Fruit fly (Drosophila melanogaster) whole organism, prepupa: ENCODE data around the gene CG18661.
A peak's percentile ranks its signal among the peaks of the same experiment; 100 is the strongest.

Experiments
- Blimp-1 ChIP-seq: fragments of 200-800 bp; sonication (Bioruptor generic); optimal IDR thresholded peaks from 3 replicates; lab custom pipeline; 2017; ENCODE audit warnings: missing biosample characterization, missing genetic modification characterization, mild to moderate bottlenecking, moderate library complexity, missing genetic modification reagents
- CG10631 ChIP-seq: fragments of 200-800 bp; sonication (Bioruptor generic); optimal IDR thresholded peaks from 2 replicates; lab custom pipeline; 2016; ENCODE audit warnings: missing biosample characterization, missing genetic modification characterization
- CG10669 ChIP-seq: fragments of 200-800 bp; sonication (Bioruptor generic); optimal IDR thresholded peaks from 3 replicates; lab custom pipeline; 2018; ENCODE audit warnings: missing biosample characterization, mild to moderate bottlenecking, missing genetic modification characterization, moderate library complexity
- CG11294 ChIP-seq: fragments of 200-800 bp; sonication (Bioruptor generic); IDR thresholded peaks from 2 replicates; pipeline ENCODE4 v1.3.6; 2022; ENCODE audit warnings: missing biosample characterization, missing genetic modification characterization
- CG11902 ChIP-seq: fragments of 200-800 bp; sonication (Bioruptor generic); optimal IDR thresholded peaks from 3 replicates; lab custom pipeline; 2016; ENCODE audit warnings: missing biosample characterization, missing genetic modification characterization
- CG15336 ChIP-seq: fragments of 200-800 bp; sonication (Bioruptor generic); IDR thresholded peaks from 2 replicates; pipeline ENCODE4 v1.3.6; 2022; ENCODE audit warnings: missing biosample characterization, missing genetic modification characterization
- CG16779 ChIP-seq: fragments of 200-800 bp; sonication (Bioruptor generic); optimal IDR thresholded peaks from 3 replicates; lab custom pipeline; 2017; ENCODE audit warnings: missing biosample characterization, mild to moderate bottlenecking, missing genetic modification characterization
- CG3032 ChIP-seq: fragments of 200-800 bp; optimal IDR thresholded peaks from 2 replicates; lab custom pipeline; 2019; ENCODE audit warnings: missing biosample characterization, mild to moderate bottlenecking, missing genetic modification characterization, moderate library complexity
- CG31627 ChIP-seq: fragments of 200-800 bp; sonication (Bioruptor generic); optimal IDR thresholded peaks from 3 replicates; lab custom pipeline; 2016; ENCODE audit warnings: missing biosample characterization, missing genetic modification characterization
- CG32006 ChIP-seq: fragments of 200-800 bp; sonication (Bioruptor generic); optimal IDR thresholded peaks from 3 replicates; lab custom pipeline; 2017; ENCODE audit warnings: missing biosample characterization, mild to moderate bottlenecking, missing genetic modification characterization
- CG34406 ChIP-seq: fragments of 200-800 bp; sonication (Bioruptor generic); optimal IDR thresholded peaks from 3 replicates; lab custom pipeline; 2016; ENCODE audit warnings: missing biosample characterization, missing genetic modification characterization
- CG4318 ChIP-seq: fragments of 200-800 bp; sonication (Bioruptor generic); optimal IDR thresholded peaks from 3 replicates; lab custom pipeline; 2017; ENCODE audit warnings: missing biosample characterization, mild to moderate bottlenecking, missing genetic modification characterization
- CG6163 ChIP-seq: fragments of 200-800 bp; sonication (Bioruptor generic); IDR thresholded peaks from 3 replicates; pipeline ENCODE4 v1.3.6; 2022; ENCODE audit warnings: missing biosample characterization, missing genetic modification characterization
- CG6276 ChIP-seq: fragments of 200-800 bp; sonication (Bioruptor generic); optimal IDR thresholded peaks from 2 replicates; lab custom pipeline; 2017; ENCODE audit warnings: missing biosample characterization, mild to moderate bottlenecking, missing genetic modification characterization
- CG6792 ChIP-seq: fragments of 200-800 bp; sonication (Bioruptor generic); optimal IDR thresholded peaks from 3 replicates; lab custom pipeline; 2016; ENCODE audit warnings: missing biosample characterization, missing genetic modification characterization
- CG6808 ChIP-seq: fragments of 200-800 bp; sonication (Bioruptor generic); optimal IDR thresholded peaks from 3 replicates; lab custom pipeline; 2017; ENCODE audit warnings: missing biosample characterization, missing genetic modification characterization, mild to moderate bottlenecking, moderate library complexity, missing genetic modification reagents
- CG6854 ChIP-seq: fragments of 200-800 bp; sonication (Bioruptor generic); optimal IDR thresholded peaks from 2 replicates; lab custom pipeline; 2017; ENCODE audit warnings: missing biosample characterization, mild to moderate bottlenecking, missing genetic modification characterization
- CG8319 ChIP-seq: fragments of 200-800 bp; sonication (Bioruptor generic); optimal IDR thresholded peaks from 3 replicates; lab custom pipeline; 2016; ENCODE audit warnings: missing biosample characterization, missing genetic modification characterization
- Eip75B ChIP-seq: fragments of 200-800 bp; sonication (Bioruptor generic); optimal IDR thresholded peaks from 3 replicates; lab custom pipeline; 2016; ENCODE audit warnings: missing biosample characterization, missing genetic modification characterization
- Eip78C ChIP-seq: fragments of 200-800 bp; sonication (Bioruptor generic); peaks from one replicate; lab custom pipeline; 2016; ENCODE audit warnings: missing biosample characterization, missing genetic modification characterization
- Eip93F ChIP-seq: fragments of 200-800 bp; sonication (Bioruptor generic); optimal IDR thresholded peaks from 2 replicates; lab custom pipeline; 2016; ENCODE audit warnings: missing biosample characterization, mild to moderate bottlenecking, missing genetic modification characterization
- Ets21C ChIP-seq: fragments of 200-800 bp; sonication (Bioruptor generic); optimal IDR thresholded peaks from 3 replicates; lab custom pipeline; 2016; ENCODE audit warnings: missing biosample characterization, missing genetic modification characterization
- Ets96B ChIP-seq: fragments of 200-800 bp; optimal IDR thresholded peaks from 2 replicates; lab custom pipeline; 2019; ENCODE audit warnings: missing biosample characterization, mild to moderate bottlenecking, missing genetic modification characterization, moderate library complexity
- Gug ChIP-seq: fragments of 200-800 bp; sonication (Bioruptor generic); IDR thresholded peaks from 2 replicates; pipeline ENCODE4 v1.3.6; 2022; ENCODE audit warnings: missing biosample characterization, missing genetic modification characterization
- Hr38 ChIP-seq: sonication (Bioruptor generic); optimal IDR thresholded peaks from 2 replicates; lab custom pipeline; 2016; ENCODE audit warnings: missing biosample characterization, missing genetic modification characterization
- Lpt ChIP-seq: fragments of 200-800 bp; sonication (Bioruptor generic); optimal IDR thresholded peaks from 3 replicates; lab custom pipeline; 2016; ENCODE audit warnings: missing biosample characterization, missing genetic modification characterization
- Met ChIP-seq: fragments of 200-800 bp; sonication (Bioruptor generic); optimal IDR thresholded peaks from 3 replicates; lab custom pipeline; 2016; ENCODE audit warnings: missing biosample characterization, missing genetic modification characterization
- OdsH ChIP-seq: fragments of 200-800 bp; sonication (Bioruptor generic); optimal IDR thresholded peaks from 3 replicates; lab custom pipeline; 2016; ENCODE audit warnings: missing biosample characterization, missing genetic modification characterization
- Smox ChIP-seq: fragments of 200-800 bp; sonication (Bioruptor generic); optimal IDR thresholded peaks from 3 replicates; lab custom pipeline; 2016; ENCODE audit warnings: missing biosample characterization, missing genetic modification characterization
- Sox102F ChIP-seq: fragments of 200-800 bp; sonication (Bioruptor generic); optimal IDR thresholded peaks from 2 replicates; lab custom pipeline; 2016; ENCODE audit warnings: missing biosample characterization, mild to moderate bottlenecking, missing genetic modification characterization
- Sox14 ChIP-seq: fragments of 200-800 bp; sonication (Bioruptor generic); optimal IDR thresholded peaks from 3 replicates; lab custom pipeline; 2016; ENCODE audit warnings: missing biosample characterization, missing genetic modification characterization
- acj6 ChIP-seq: fragments of 200-800 bp; sonication (Bioruptor generic); optimal IDR thresholded peaks from 3 replicates; lab custom pipeline; 2016; ENCODE audit warnings: missing biosample characterization, missing genetic modification characterization
- cyc ChIP-seq: fragments of 200-800 bp; sonication (Bioruptor generic); optimal IDR thresholded peaks from 3 replicates; lab custom pipeline; 2016; ENCODE audit warnings: missing biosample characterization, missing genetic modification characterization
- dac ChIP-seq: fragments of 200-800 bp; sonication (Bioruptor generic); optimal IDR thresholded peaks from 2 replicates; lab custom pipeline; 2017; ENCODE audit warnings: missing biosample characterization, mild to moderate bottlenecking, missing genetic modification characterization
- eg ChIP-seq: fragments of 200-800 bp; sonication (Bioruptor generic); IDR thresholded peaks from 3 replicates; pipeline ENCODE4 v1.3.6; 2022; ENCODE audit warnings: missing biosample characterization, missing genetic modification characterization
- esn ChIP-seq: fragments of 200-800 bp; sonication (Bioruptor generic); optimal IDR thresholded peaks from 2 replicates; lab custom pipeline; 2016; ENCODE audit warnings: missing biosample characterization, mild to moderate bottlenecking, missing genetic modification characterization, moderate library complexity
- fd59A ChIP-seq: fragments of 200-800 bp; sonication (Bioruptor generic); optimal IDR thresholded peaks from 2 replicates; lab custom pipeline; 2017; ENCODE audit warnings: missing biosample characterization, mild to moderate bottlenecking, missing genetic modification characterization, missing genetic modification reagents
- fd85E ChIP-seq: fragments of 200-800 bp; sonication (Bioruptor generic); optimal IDR thresholded peaks from 3 replicates; lab custom pipeline; 2016; ENCODE audit warnings: missing biosample characterization, missing genetic modification characterization
- lz ChIP-seq: fragments of 200-800 bp; sonication (Bioruptor generic); optimal IDR thresholded peaks from 3 replicates; lab custom pipeline; 2016; ENCODE audit warnings: missing biosample characterization, missing genetic modification characterization
- net ChIP-seq: fragments of 200-800 bp; sonication (Bioruptor generic); optimal IDR thresholded peaks from 3 replicates; lab custom pipeline; 2016; ENCODE audit warnings: missing biosample characterization, missing genetic modification characterization
- pdm3 ChIP-seq: fragments of 200-800 bp; sonication (Bioruptor generic); optimal IDR thresholded peaks from 3 replicates; lab custom pipeline; 2016; ENCODE audit warnings: missing biosample characterization, missing genetic modification characterization
- salr ChIP-seq, 2 experiments: fragments of 200-800 bp; sonication (Bioruptor generic); optimal IDR thresholded peaks; 3 replicates each; lab custom pipeline; 2016 to 2018; ENCODE audit warnings: missing biosample characterization in 2 of 2, missing genetic modification characterization in 2 of 2, mild to moderate bottlenecking in 1 of 2
- svp ChIP-seq: fragments of 200-800 bp; sonication (Bioruptor generic); peaks from one replicate; lab custom pipeline; 2016; ENCODE audit warnings: missing biosample characterization, missing genetic modification characterization
- topi ChIP-seq: fragments of 200-800 bp; sonication (Bioruptor generic); optimal IDR thresholded peaks from 3 replicates; lab custom pipeline; 2016; ENCODE audit warnings: missing biosample characterization, missing genetic modification characterization

The CG18661 gene

dm6 chr2L:8949919-8950722 is 47.3 kb upstream of the CG18661 start (continued):
- TF ChIP-seq CG8319 (GFP tag; lab: Kevin White, UChicago) (peak; percentile 19), CG4318 (GFP tag; lab: Kevin White, UChicago) (peak; percentile 39), CG34406 (GFP tag; lab: Kevin White, UChicago) (peak; percentile 72), fd59A (GFP tag; lab: Kevin White, UChicago) (peak; percentile 72), Ets21C (peak; percentile 64), CG31627 (GFP tag; lab: Kevin White, UChicago) (peak; percentile 79), Eip75B (GFP tag; lab: Kevin White, UChicago) (peak; percentile 62), CG6854 (GFP tag; lab: Kevin White, UChicago) (peak; percentile 78), net (GFP tag; lab: Kevin White, UChicago) (peak; percentile 51), Blimp-1 (GFP tag; lab: Kevin White, UChicago) (peak; percentile 85), salr (GFP tag; optimal IDR thresholded peaks at IDR 0.05; lab: Kevin White, UChicago) (peak; percentile 41 to 68), pdm3 (peak; percentile 57), topi (GFP tag; lab: Kevin White, UChicago) (peak; percentile 84), CG32006 (GFP tag; lab: Kevin White, UChicago) (peak; percentile 65), Ets96B (peak; percentile 48), svp (GFP tag; lab: Kevin White, UChicago) (peak; percentile 89), Eip78C (GFP tag; lab: Kevin White, UChicago) (peak; percentile 84), fd85E (no peak), eg (GFP tag; lab: Robert Waterston, UW) (no peak), lz (GFP tag; lab: Kevin White, UChicago) (peak; percentile 83), acj6 (GFP tag; lab: Kevin White, UChicago) (peak; percentile 78), Sox14 (GFP tag; lab: Kevin White, UChicago) (peak; percentile 78), CG10631 (GFP tag; lab: Kevin White, UChicago) (peak; percentile 69), Gug (GFP tag; lab: Robert Waterston, UW) (0 out of 2 replicates have a peak, but pooled peaks have one; percentile 11), CG6276 (GFP tag; lab: Kevin White, UChicago) (no peak), Sox102F (GFP tag; lab: Kevin White, UChicago) (peak; percentile 70)

- TF ChIP-seq Eip93F (GFP tag; lab: Kevin White, UChicago), result peak; percentile 73
- peak; percentile 89 for TF ChIP-seq cyc (GFP tag; lab: Kevin White, UChicago)
- TF ChIP-seq lz (GFP tag; lab: Kevin White, UChicago), result peak; percentile 88
- peak; percentile 86 for TF ChIP-seq Smox (GFP tag; lab: Kevin White, UChicago)
- TF ChIP-seq CG6163 (GFP tag; lab: Robert Waterston, UW), result peak; percentile 97
- TF ChIP-seq CG10669 (GFP tag; lab: Kevin White, UChicago), result peak; percentile 97
- TF ChIP-seq Met, result peak; percentile 89
- TF ChIP-seq CG3032 (tag; lab: Kevin White, UChicago), result peak; percentile 100
- peak; percentile 86 for TF ChIP-seq Eip75B (GFP tag; lab: Kevin White, UChicago)
- peak; percentile 77 for TF ChIP-seq fd85E
- peak; percentile 98 for TF ChIP-seq CG15336 (GFP tag; lab: Robert Waterston, UW)
- TF ChIP-seq CG11902, result peak; percentile 82
- TF ChIP-seq topi (GFP tag; lab: Kevin White, UChicago), result peak; percentile 88
- TF ChIP-seq CG6854 (GFP tag; lab: Kevin White, UChicago), result peak; percentile 94
- peak; percentile 96 for TF ChIP-seq CG6792 (GFP tag; lab: Kevin White, UChicago)
- no peak for TF ChIP-seq Hr38
- TF ChIP-seq CG4318 (GFP tag; lab: Kevin White, UChicago), result peak; percentile 90
- TF ChIP-seq svp (GFP tag; lab: Kevin White, UChicago), result peak; percentile 96
- peak; percentile 83 for TF ChIP-seq pdm3
- TF ChIP-seq Ets21C, result peak; percentile 75
- TF ChIP-seq eg (GFP tag; lab: Robert Waterston, UW), result peak; percentile 97
- peak; percentile 97 for TF ChIP-seq CG32006 (GFP tag; lab: Kevin White, UChicago)
- TF ChIP-seq CG6276 (GFP tag; lab: Kevin White, UChicago), result peak; percentile 96
- TF ChIP-seq Sox102F (GFP tag; lab: Kevin White, UChicago), result peak; percentile 85
- TF ChIP-seq acj6 (GFP tag; lab: Kevin White, UChicago), result peak; percentile 96
- peak; percentile 97 for TF ChIP-seq CG6808
- TF ChIP-seq esn (GFP tag; lab: Kevin White, UChicago), result peak; percentile 96
- peak; percentile 95 for TF ChIP-seq Lpt (GFP tag; lab: Kevin White, UChicago)
- TF ChIP-seq CG16779, result peak; percentile 96
- peak; percentile 87 for TF ChIP-seq Sox14 (GFP tag; lab: Kevin White, UChicago)
- peak; percentile 81 for TF ChIP-seq dac (GFP tag; lab: Kevin White, UChicago)
- peak; percentile 87 for TF ChIP-seq CG8319 (GFP tag; lab: Kevin White, UChicago)
- peak; percentile 96 for TF ChIP-seq CG11294 (GFP tag; lab: Robert Waterston, UW)
- peak; percentile 96 for TF ChIP-seq OdsH
Observed at dm6 chr2L:8951184-8951934, 46.0 kb upstream of the CG18661 start, which contains the start of gene C1GalTA. TSS of gene C1GalTA (minus strand) at chr2L:8951216.
